Worm (Caenorhabditis elegans): ENCODE data around the gene math-13.

math-13 gene

DNA sequence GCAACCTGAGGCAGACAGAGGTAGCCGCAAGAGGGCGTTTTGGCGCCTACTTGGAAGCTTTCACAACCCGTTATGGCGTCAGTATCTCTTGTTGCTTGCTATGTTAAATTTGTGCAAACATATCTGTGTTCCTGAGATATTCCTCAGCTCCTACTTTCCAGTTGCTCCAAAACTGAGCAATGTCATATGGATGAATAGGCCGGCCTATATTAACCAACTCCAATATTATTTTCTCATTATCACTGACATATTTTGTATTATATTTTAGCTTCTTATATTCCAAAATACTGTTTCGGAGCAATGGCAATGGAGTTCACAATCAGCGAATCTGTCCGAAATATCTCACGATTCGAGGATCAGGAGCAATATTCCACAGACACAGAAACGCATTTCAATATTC, at the start of gene math-13:
Gene math-13, plus strand, starts transcription at position 301 of the 400 bp plus-strand sequence.
- TF ChIP-seq ceh-39 (tag; optimal IDR thresholded peaks at IDR 0.05) (no peak), lsy-2 (tag; optimal IDR thresholded peaks at IDR 0.05) (no peak), nhr-237 (tag; optimal IDR thresholded peaks at IDR 0.05) (no peak), tbx-8 (GFP tag; optimal IDR thresholded peaks at IDR 0.05) (no peak), lin-32 (GFP tag; optimal IDR thresholded peaks at IDR 0.05) (no peak), elt-3 (tag; optimal IDR thresholded peaks at IDR 0.05) (no peak), mab-5 (tag; optimal IDR thresholded peaks at IDR 0.05) (no peak), drap-1 (GFP tag; optimal IDR thresholded peaks at IDR 0.05) (no peak), blmp-1 (tag; optimal IDR thresholded peaks at IDR 0.05) (no peak), nhr-28 (tag; optimal IDR thresholded peaks at IDR 0.05) (no peak), unc-39 (tag; optimal IDR thresholded peaks at IDR 0.05) (no peak), bed-3 (GFP tag; optimal IDR thresholded peaks at IDR 0.05) (no peak)

DNA sequence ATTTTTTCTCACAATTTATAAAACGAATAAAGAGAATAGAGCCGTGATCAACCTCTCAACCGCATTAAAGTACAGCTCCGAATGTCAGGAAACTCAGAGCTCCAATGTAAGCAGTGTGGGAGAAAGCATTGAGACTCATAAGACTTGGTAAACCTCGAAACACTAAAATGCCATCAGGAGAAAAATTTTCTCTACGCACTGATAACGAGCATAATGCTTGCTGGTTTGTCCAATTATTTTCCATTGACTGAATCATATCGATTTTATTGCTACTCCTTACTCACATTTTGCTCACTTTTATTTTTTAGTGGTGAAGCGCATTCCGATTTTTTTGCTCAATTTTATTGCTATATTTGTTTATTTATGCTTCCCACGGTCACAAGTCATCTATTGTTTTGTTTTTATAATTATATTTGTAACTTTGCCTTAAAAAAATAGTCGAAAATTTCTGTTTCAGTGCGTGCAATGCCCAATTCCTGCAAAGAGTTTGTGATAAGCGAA, 45.5 kb upstream of the math-13 start, which contains the start of gene math-40:
Gene math-40, plus strand, starts transcription at position 451 of the 501 bp plus-strand sequence.
- no peak for TF ChIP-seq lin-13 (tag; optimal IDR thresholded peaks at IDR 0.05)
- TF ChIP-seq unc-39 (tag; optimal IDR thresholded peaks at IDR 0.05), result no peak
- TF ChIP-seq lsy-2 (tag; optimal IDR thresholded peaks at IDR 0.05), result no peak
- no peak for TF ChIP-seq drap-1 (GFP tag; optimal IDR thresholded peaks at IDR 0.05)
- no peak for TF ChIP-seq ztf-11 (tag; optimal IDR thresholded peaks at IDR 0.05)
- TF ChIP-seq hlh-1 (tag; optimal IDR thresholded peaks at IDR 0.05), result no peak
- TF ChIP-seq sptf-1 (tag; optimal IDR thresholded peaks at IDR 0.05), result no peak
- no peak for TF ChIP-seq sem-2 (GFP tag; optimal IDR thresholded peaks at IDR 0.05)
- TF ChIP-seq ham-2 (GFP tag; optimal IDR thresholded peaks at IDR 0.05), result no peak
- no peak for TF ChIP-seq ceh-83 (GFP tag; optimal IDR thresholded peaks at IDR 0.05)
- TF ChIP-seq mls-2 (tag; optimal IDR thresholded peaks at IDR 0.05), result no peak
- TF ChIP-seq nhr-12 (tag; optimal IDR thresholded peaks at IDR 0.05), result no peak
- no peak for TF ChIP-seq nhr-2 (tag; optimal IDR thresholded peaks at IDR 0.05)
- TF ChIP-seq bed-3 (GFP tag; optimal IDR thresholded peaks at IDR 0.05), result no peak

DNA sequence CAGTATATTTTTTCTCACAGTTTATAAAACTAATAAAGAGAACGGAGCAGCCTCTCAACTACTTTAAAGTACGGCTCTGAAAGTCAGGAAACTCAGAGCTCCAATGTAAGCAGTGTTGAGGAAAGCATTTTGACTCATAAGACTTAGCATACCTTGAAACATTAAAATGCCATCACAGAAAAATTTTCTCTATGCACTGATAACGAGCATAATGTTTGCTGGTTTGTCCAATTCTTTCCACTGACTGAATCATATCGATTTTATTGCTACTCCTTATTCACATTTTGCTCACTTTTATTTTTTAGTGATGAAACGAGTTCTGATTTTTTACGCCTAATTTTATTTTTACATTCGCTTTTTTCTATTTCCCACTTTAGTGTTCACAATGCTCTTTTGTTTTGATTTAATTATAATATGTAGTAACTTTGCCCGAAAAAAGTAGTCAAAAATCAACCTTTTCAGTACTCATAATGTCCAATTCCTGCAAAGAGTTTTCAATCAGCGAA, 43.8 kb upstream of the math-13 start, which contains the start of gene math-39:
Gene math-39, plus strand, starts transcription at position 456 of the 506 bp plus-strand sequence.
- TF ChIP-seq elt-1 (tag; optimal IDR thresholded peaks at IDR 0.05; ENCODE audit: borderline replicate concordance, insufficient read depth) (no peak), mab-5 (tag; optimal IDR thresholded peaks at IDR 0.05) (no peak), blmp-1 (tag; optimal IDR thresholded peaks at IDR 0.05) (no peak), M03D4.4 (tag; optimal IDR thresholded peaks at IDR 0.05) (no peak), ztf-11 (tag; optimal IDR thresholded peaks at IDR 0.05) (no peak), unc-39 (tag; optimal IDR thresholded peaks at IDR 0.05) (no peak), mep-1 (tag; optimal IDR thresholded peaks at IDR 0.05) (no peak), sem-2 (GFP tag; optimal IDR thresholded peaks at IDR 0.05) (no peak), snpc-4 (tag; optimal IDR thresholded peaks at IDR 0.05) (no peak), nhr-76 (tag; optimal IDR thresholded peaks at IDR 0.05) (no peak), pha-4 (tag; optimal IDR thresholded peaks at IDR 0.05) (no peak), nhr-2 (tag; optimal IDR thresholded peaks at IDR 0.05) (no peak)

ce11 chrII:1836204-1836603, 39.6 kb upstream of the math-13 start, which contains the start of gene T08E11.1:
Gene T08E11.1 (plus strand): TSS chrII:1836504.
- no peak for TF ChIP-seq nhr-28 (tag; optimal IDR thresholded peaks at IDR 0.05)
- no peak for TF ChIP-seq nhr-237 (tag; optimal IDR thresholded peaks at IDR 0.05)
- TF ChIP-seq ham-2 (GFP tag; optimal IDR thresholded peaks at IDR 0.05), result no peak
- TF ChIP-seq mab-5 (tag; optimal IDR thresholded peaks at IDR 0.05), result no peak
- TF ChIP-seq unc-39 (tag; optimal IDR thresholded peaks at IDR 0.05), result no peak
- no peak for TF ChIP-seq ztf-11 (tag; optimal IDR thresholded peaks at IDR 0.05)
- no peak for TF ChIP-seq hlh-1 (tag; optimal IDR thresholded peaks at IDR 0.05)
- TF ChIP-seq ceh-83 (GFP tag; optimal IDR thresholded peaks at IDR 0.05), result no peak
- TF ChIP-seq bed-3 (GFP tag; optimal IDR thresholded peaks at IDR 0.05), result no peak
- TF ChIP-seq lsy-2 (tag; optimal IDR thresholded peaks at IDR 0.05), result no peak
- no peak for TF ChIP-seq flh-1 (GFP tag; optimal IDR thresholded peaks at IDR 0.05)
- no peak for TF ChIP-seq lin-32 (GFP tag; optimal IDR thresholded peaks at IDR 0.05)
- no peak for TF ChIP-seq cnd-1 (tag; optimal IDR thresholded peaks at IDR 0.05)
- no peak for TF ChIP-seq unc-120 (tag; optimal IDR thresholded peaks at IDR 0.05; ENCODE audit: poor library complexity, severe bottlenecking)
- no peak for TF ChIP-seq mls-2 (tag; optimal IDR thresholded peaks at IDR 0.05)
- no peak for TF ChIP-seq ceh-39 (tag; optimal IDR thresholded peaks at IDR 0.05)
- no peak for TF ChIP-seq ceh-43 (GFP tag; optimal IDR thresholded peaks at IDR 0.05)
- TF ChIP-seq sptf-1 (tag; optimal IDR thresholded peaks at IDR 0.05), result no peak

All from whole organism, mixed stage, embryonic.